6 worm cellular contexts compared by ENCODE assay signal in the genomic region with DNA sequence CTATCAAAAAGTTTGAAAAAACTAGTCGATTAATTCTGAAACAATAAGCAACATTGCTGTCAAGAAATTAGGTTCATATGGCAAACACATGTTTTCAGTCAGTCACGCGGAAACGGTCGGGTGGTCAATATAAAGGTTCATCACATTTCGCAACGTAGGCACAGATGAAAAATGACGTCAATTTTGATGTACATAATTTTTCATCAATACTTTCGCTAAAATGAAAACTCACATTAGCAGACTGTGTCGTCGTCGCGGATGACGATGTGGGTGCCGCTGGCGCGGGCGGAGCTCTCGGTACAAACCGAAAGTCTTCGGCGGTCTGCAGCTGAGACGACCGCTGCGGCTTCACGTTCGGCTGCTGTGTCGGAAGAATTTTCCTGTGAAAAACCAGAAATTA.
TF ChIP-seq lines count a peak whose summit lies in the region.

A gene (minus strand): TSS at position 380 of the 400 bp plus-strand sequence.

TF ChIP-seq in whole organism, L1 larva, 84 proteins besides CTCF, POLR2A, EP300 and RAD21 (continues in another document):
- TF ChIP-seq nhr-71 (tag; optimal IDR thresholded peaks at IDR 0.05; lab: Kevin White, UChicago) (peak; percentile 10), lin-13 (GFP tag; optimal IDR thresholded peaks at IDR 0.05; lab: Kevin White, UChicago) (no peak), dpl-1 (GFP tag; optimal IDR thresholded peaks at IDR 0.05; lab: Kevin White, UChicago) (no peak), pag-3 (tag; optimal IDR thresholded peaks at IDR 0.05; lab: Kevin White, UChicago; ENCODE audit: borderline replicate concordance, insufficient read depth) (no peak), mef-2 (tag; optimal IDR thresholded peaks at IDR 0.05; lab: Kevin White, UChicago) (no peak), efl-1 (optimal IDR thresholded peaks at IDR 0.05; lab: Kevin White, UChicago) (no peak), efl-1 (GFP tag; optimal IDR thresholded peaks at IDR 0.05 in 1 of 2; lab: Kevin White, UChicago) (peak in 1 of 2 experiments; percentile 88), F16B12.6 (tag; optimal IDR thresholded peaks at IDR 0.05; lab: Kevin White, UChicago) (no peak), dsc-1 (tag; optimal IDR thresholded peaks at IDR 0.05; lab: Kevin White, UChicago) (peak; percentile 60), nhr-85 (tag; lab: Kevin White, UChicago) (peak; percentile 65), lin-14 (GFP tag; optimal IDR thresholded peaks at IDR 0.05; lab: Kevin White, UChicago) (no peak), jun-1 (tag; optimal IDR thresholded peaks at IDR 0.05; lab: Kevin White, UChicago) (no peak), fkh-10 (GFP tag; optimal IDR thresholded peaks at IDR 0.05; lab: Kevin White, UChicago) (no peak), zag-1 (tag; optimal IDR thresholded peaks at IDR 0.05; lab: Kevin White, UChicago) (no peak), nhr-11 (tag; optimal IDR thresholded peaks at IDR 0.05; lab: Kevin White, UChicago) (no peak)

TF ChIP-seq in whole organism, L2 larva, 48 proteins besides CTCF, POLR2A, EP300 and RAD21:
- TF ChIP-seq egl-27 (tag; optimal IDR thresholded peaks at IDR 0.05; lab: Kevin White, UChicago) (no peak), nhr-129 (tag; optimal IDR thresholded peaks at IDR 0.05; lab: Kevin White, UChicago) (peak; percentile 30)

TF ChIP-seq in whole organism, L3 larva, 47 proteins besides CTCF, POLR2A, EP300 and RAD21:
- TF ChIP-seq elt-2 (tag; optimal IDR thresholded peaks at IDR 0.05; lab: Kevin White, UChicago) = peak; percentile 5
- peak; percentile 5 for TF ChIP-seq ama-1 (optimal IDR thresholded peaks at IDR 0.05; lab: Kevin White, UChicago)
- no peak for TF ChIP-seq unc-39 (tag; optimal IDR thresholded peaks at IDR 0.05; lab: Kevin White, UChicago)

TF ChIP-seq in whole organism, L4 larva, 104 proteins besides CTCF, POLR2A, EP300 and RAD21:
- TF ChIP-seq aha-1 (tag; lab: Kevin White, UChicago) (no peak), hif-1 (tag; optimal IDR thresholded peaks at IDR 0.05; lab: Kevin White, UChicago) (no peak), zip-2 (tag; optimal IDR thresholded peaks at IDR 0.05; lab: Kevin White, UChicago) (no peak), nhr-28 (tag; optimal IDR thresholded peaks at IDR 0.05; lab: Kevin White, UChicago) (no peak), Y105C5A.15 (GFP tag; IDR thresholded peaks at IDR 0.05; lab: Robert Waterston, UW) (no peak), ztf-7 (tag; optimal IDR thresholded peaks at IDR 0.05; lab: Kevin White, UChicago) (no peak), set-16 (GFP tag; IDR thresholded peaks at IDR 0.05; lab: Robert Waterston, UW) (peak; percentile 77), lin-29 (GFP tag; IDR thresholded peaks at IDR 0.05; lab: Robert Waterston, UW) (no peak), hlh-30 (tag; optimal IDR thresholded peaks at IDR 0.05; lab: Kevin White, UChicago; ENCODE audit: insufficient read depth) (peak; percentile 36), ama-1 (optimal IDR thresholded peaks at IDR 0.05; lab: Kevin White, UChicago) (no peak), unc-62 (GFP tag; optimal IDR thresholded peaks at IDR 0.05 in 1 of 2; lab: Kevin White, UChicago) (peak in 1 of 2 experiments; percentile 82), unc-62 (tag; optimal IDR thresholded peaks at IDR 0.05; lab: Kevin White, UChicago) (no peak)

TF ChIP-seq in whole organism, early embryonic, 17 proteins besides CTCF, POLR2A, EP300 and RAD21:
- TF ChIP-seq ets-7 (tag; optimal IDR thresholded peaks at IDR 0.05; lab: Kevin White, UChicago) = no peak
- TF ChIP-seq hnd-1 (tag; optimal IDR thresholded peaks at IDR 0.05; lab: Kevin White, UChicago) = no peak
- TF ChIP-seq hmg-4 (GFP tag; optimal IDR thresholded peaks at IDR 0.05; lab: Kevin White, UChicago) = no peak
- TF ChIP-seq sea-1 (GFP tag; conservative IDR thresholded peaks at IDR 0.05; lab: Robert Waterston, UW) = 0 out of 2 replicates have a peak, but pooled peaks have one; percentile 40
- TF ChIP-seq flt-1 (GFP tag; IDR thresholded peaks at IDR 0.05; lab: Robert Waterston, UW) = no peak
- no peak for TF ChIP-seq F13C5.2 (tag; optimal IDR thresholded peaks at IDR 0.05; lab: Kevin White, UChicago)
- no peak for TF ChIP-seq aly-1 (tag; optimal IDR thresholded peaks at IDR 0.05; lab: Kevin White, UChicago)
- TF ChIP-seq pes-1 (GFP tag; IDR thresholded peaks at IDR 0.05; lab: Robert Waterston, UW) = no peak
- peak; percentile 22 for TF ChIP-seq ama-1 (optimal IDR thresholded peaks at IDR 0.05; lab: Kevin White, UChicago)
TF ChIP-seq in whole organism, early embryonic: peak in this region for 2.

TF ChIP-seq in whole organism, young adult, 124 proteins besides CTCF, POLR2A, EP300 and RAD21:
- TF ChIP-seq mes-4 (tag; optimal IDR thresholded peaks at IDR 0.05; lab: Kevin White, UChicago) (no peak), T26A5.8 (tag; optimal IDR thresholded peaks at IDR 0.05; lab: Kevin White, UChicago) (no peak), zfh-2 (GFP tag; conservative IDR thresholded peaks at IDR 0.05; lab: Robert Waterston, UW) (peak; percentile 83), attf-5 (GFP tag; optimal IDR thresholded peaks at IDR 0.05; lab: Kevin White, UChicago) (peak; percentile 11), F33H1.4 (GFP tag; IDR thresholded peaks at IDR 0.05; lab: Robert Waterston, UW) (no peak), athp-1 (tag; optimal IDR thresholded peaks at IDR 0.05; lab: Kevin White, UChicago) (no peak), mel-28 (tag; optimal IDR thresholded peaks at IDR 0.05; lab: Kevin White, UChicago; ENCODE audit: borderline replicate concordance) (no peak), xnd-1 (tag; optimal IDR thresholded peaks at IDR 0.05; lab: Kevin White, UChicago) (no peak), ceh-27 (GFP tag; optimal IDR thresholded peaks at IDR 0.05; lab: Kevin White, UChicago) (no peak), dpl-1 (GFP tag; optimal IDR thresholded peaks at IDR 0.05; lab: Kevin White, UChicago) (no peak), cebp-1 (GFP tag; IDR thresholded peaks at IDR 0.05; lab: Robert Waterston, UW) (peak; percentile 84), cebp-1 (tag; optimal IDR thresholded peaks at IDR 0.05; lab: Kevin White, UChicago) (peak; percentile 91), mxl-1 (tag; optimal IDR thresholded peaks at IDR 0.05; lab: Kevin White, UChicago) (no peak), egrh-3 (GFP tag; IDR thresholded peaks at IDR 0.05; lab: Robert Waterston, UW) (peak; percentile 46; the same call in 1 of the 2 replicates), pha-4 (tag; optimal IDR thresholded peaks at IDR 0.05; lab: Kevin White, UChicago) (no peak), nhr-80 (tag; optimal IDR thresholded peaks at IDR 0.05; lab: Kevin White, UChicago) (no peak), C06A6.2 (GFP tag; conservative IDR thresholded peaks at IDR 0.05; lab: Robert Waterston, UW) (no peak), tlf-1 (GFP tag; optimal IDR thresholded peaks at IDR 0.05; lab: Kevin White, UChicago) (no peak)
